Worm (Caenorhabditis elegans) whole organism, L3 larva: ENCODE measurements around the gene erfa-3.

Experiments
- ceh-16 ChIP-seq: sonication (generic microtip); optimal IDR thresholded peaks from 2 replicates; lab custom pipeline; 2017; ENCODE audit warnings: missing biosample characterization, missing genetic modification characterization
- ceh-9 ChIP-seq: sonication (generic microtip); optimal IDR thresholded peaks from 2 replicates; lab custom pipeline; 2018; ENCODE audit warnings: missing biosample characterization, missing genetic modification characterization
- egl-27 ChIP-seq: sonication (generic microtip); optimal IDR thresholded peaks from 4 replicates; lab custom pipeline; 2017; ENCODE audit warnings: missing biosample characterization, missing genetic modification reagents, missing genetic modification characterization
- elt-3 ChIP-seq, 3 experiments: fragments of 150-350 bp in 1 of 3; sonication (generic microtip) in 2 of 3; optimal IDR thresholded peaks; 2 replicates in 2 of 3; 4 replicates in 1 of 3; lab custom pipeline; 2014 to 2017; ENCODE audit warnings: missing biosample characterization in 3 of 3, missing genetic modification characterization in 3 of 3
- nhr-237 ChIP-seq: fragments of 150-350 bp; optimal IDR thresholded peaks from 2 replicates; lab custom pipeline; 2014; ENCODE audit warnings: missing biosample characterization, missing genetic modification characterization
- nhr-25 ChIP-seq: sonication (generic microtip); optimal IDR thresholded peaks from 2 replicates; lab custom pipeline; 2017; ENCODE audit warnings: missing biosample characterization, missing genetic modification characterization
- nhr-77 ChIP-seq: fragments of 150-350 bp; optimal IDR thresholded peaks from 2 replicates; lab custom pipeline; 2014; ENCODE audit warnings: missing biosample characterization, missing genetic modification characterization
- ztf-4 ChIP-seq: fragments of 150-350 bp; optimal IDR thresholded peaks from 2 replicates; lab custom pipeline; 2014; ENCODE audit warnings: missing biosample characterization, missing genetic modification characterization

- TF ChIP-seq ztf-4 (tag; lab: Kevin White, UChicago) (no peak), ceh-9 (no peak), egl-27 (tag; lab: Kevin White, UChicago) (no peak), nhr-25 (no peak), ceh-16 (no peak), elt-3 (tag; optimal IDR thresholded peaks at IDR 0.05; lab: Kevin White, UChicago) (no peak), nhr-237 (no peak), nhr-77 (tag; lab: Kevin White, UChicago) (no peak)
Measured at ce11 chrV:11061887-11062286, 51.0 kb downstream of the erfa-3 start.
